Fruit fly (Drosophila melanogaster) whole organism: ENCODE measurements around the gene CG32277.
A peak's percentile ranks its signal among the peaks of the same experiment; 100 is the strongest.

Experiments used
- CG8478 ChIP-seq: fragments of >200 bp; optimal IDR thresholded peaks from 2 replicates; lab custom pipeline; 2018; ENCODE audit warnings: inconsistent platforms
- Dll ChIP-seq: fragments of >200 bp; optimal IDR thresholded peaks from 2 replicates; lab custom pipeline; 2017
- EcR ChIP-seq, 2 experiments: fragments of >200 bp; optimal IDR thresholded peaks; 2 replicates each; lab custom pipeline; 2017; ENCODE audit warnings: missing biosample characterization in 2 of 2, missing genetic modification characterization in 2 of 2, missing genetic modification reagents in 2 of 2
- pan ChIP-seq: fragments of >200 bp; optimal IDR thresholded peaks from 2 replicates; lab custom pipeline; 2017
- psq ChIP-seq: fragments of >200 bp; optimal IDR thresholded peaks from 2 replicates; lab custom pipeline; 2017
- usp ChIP-seq: fragments of >200 bp; optimal IDR thresholded peaks from 2 replicates; lab custom pipeline; 2017; ENCODE audit warnings: missing biosample characterization, missing genetic modification characterization, mixed read lengths

DNA sequence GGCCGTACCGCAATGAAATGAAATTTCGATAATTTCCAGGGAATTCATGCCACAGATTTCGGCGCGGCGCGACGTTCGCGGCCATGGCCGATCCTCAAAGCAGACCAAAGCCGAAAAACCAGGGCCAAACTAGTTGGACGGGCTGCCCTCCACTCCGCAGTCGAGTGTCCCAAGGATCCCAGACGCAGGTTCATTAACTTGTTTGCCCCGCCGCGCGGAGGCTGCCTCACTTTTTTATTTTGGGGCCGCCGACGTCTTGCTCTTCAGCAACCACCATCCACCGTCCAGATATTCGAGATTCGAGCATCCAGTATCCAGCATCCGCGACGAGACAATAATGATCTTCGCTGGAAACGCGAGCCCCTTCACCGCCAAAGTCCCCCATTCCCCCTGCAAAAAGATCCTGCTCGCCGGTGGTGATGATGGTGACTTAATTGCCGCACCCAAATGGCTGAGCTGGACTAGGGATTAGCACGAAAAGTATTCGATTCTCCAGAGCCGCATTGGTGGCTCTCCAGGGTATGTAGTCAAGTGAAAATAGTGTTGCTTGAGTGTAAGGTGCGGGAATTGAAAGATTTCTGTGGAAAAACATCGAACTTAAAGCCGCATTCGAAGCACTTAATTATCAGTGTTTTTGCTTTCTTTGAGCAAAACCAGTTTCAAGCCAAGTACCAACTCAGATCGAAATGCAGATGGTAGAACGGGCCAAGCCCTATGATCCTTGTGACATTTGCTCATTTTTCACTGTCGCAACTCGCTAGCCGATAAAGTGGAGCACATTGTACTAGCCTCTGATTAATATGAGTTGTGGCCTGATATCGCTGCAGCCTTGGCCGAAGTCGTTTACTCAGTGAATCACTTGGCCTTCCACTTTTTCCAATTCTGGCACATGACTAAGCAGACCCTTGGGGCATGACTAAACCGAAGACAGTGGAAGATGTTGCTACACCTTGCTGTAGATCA, 37.2 kb upstream of the CG32277 start:
- no peak for TF ChIP-seq psq
- no peak for TF ChIP-seq Dll
- TF ChIP-seq pan (lab: Kevin White, UChicago), result no peak
- no peak for TF ChIP-seq CG8478 (lab: Kevin White, UChicago)
- TF ChIP-seq EcR (GFP tag; optimal IDR thresholded peaks at IDR 0.05; lab: Kevin White, UChicago), result peak; percentile 43 to 69
- no peak for TF ChIP-seq usp
